Worm (Caenorhabditis elegans): ENCODE results near the gene W02B12.1.

ce11 chrII:11455140-11455539 is 6.3 kb downstream of the W02B12.1 start:
- TF ChIP-seq hmg-4 (GFP tag; optimal IDR thresholded peaks at IDR 0.05) (no peak), sea-1 (GFP tag; conservative IDR thresholded peaks at IDR 0.05) (no peak), ets-7 (tag; optimal IDR thresholded peaks at IDR 0.05) (no peak), tra-4 (tag; optimal IDR thresholded peaks at IDR 0.05) (no peak), B0310.2 (tag; optimal IDR thresholded peaks at IDR 0.05) (no peak), flt-1 (GFP tag; IDR thresholded peaks at IDR 0.05) (no peak), ama-1 (optimal IDR thresholded peaks at IDR 0.05) (no peak), tbx-11 (GFP tag; IDR thresholded peaks at IDR 0.05) (no peak), ceh-13 (GFP tag; optimal IDR thresholded peaks at IDR 0.05) (no peak), hmbx-1 (tag; optimal IDR thresholded peaks at IDR 0.05) (no peak), tbx-37 (GFP tag; conservative IDR thresholded peaks at IDR 0.05) (no peak), ceh-36 (tag; optimal IDR thresholded peaks at IDR 0.05) (no peak), scrt-1 (GFP tag; IDR thresholded peaks at IDR 0.05) (no peak)

Measured in whole organism, early embryonic.